Worm (Caenorhabditis elegans) whole organism, L3 larva: ENCODE measurements around the gene R13A1.3.

Experiments used
- R02D3.7 ChIP-seq: fragments of 150-350 bp; optimal IDR thresholded peaks from 2 replicates; lab custom pipeline; 2014; ENCODE audit warnings: missing biosample characterization, missing genetic modification characterization
- ama-1 ChIP-seq: fragments of 150-350 bp; optimal IDR thresholded peaks from 2 replicates; lab custom pipeline; 2018
- ceh-16 ChIP-seq: sonication (generic microtip); optimal IDR thresholded peaks from 2 replicates; lab custom pipeline; 2017; ENCODE audit warnings: missing biosample characterization, missing genetic modification characterization
- egl-5 ChIP-seq: fragments of 150-350 bp; optimal IDR thresholded peaks from 2 replicates; lab custom pipeline; 2017; ENCODE audit warnings: missing biosample characterization, missing genetic modification reagents, missing genetic modification characterization, inconsistent platforms
- elt-2 ChIP-seq: sonication (generic microtip); optimal IDR thresholded peaks from 2 replicates; lab custom pipeline; 2016; ENCODE audit warnings: missing genetic modification reagents, mild to moderate bottlenecking, missing genetic modification characterization, missing compliant biosample characterization
- lin-15B ChIP-seq: fragments of 150-350 bp; optimal IDR thresholded peaks from 2 replicates; lab custom pipeline; 2014; ENCODE audit warnings: missing biosample characterization, missing genetic modification characterization
- nhr-11 ChIP-seq: fragments of 150-350 bp; optimal IDR thresholded peaks from 2 replicates; lab custom pipeline; 2014; ENCODE audit warnings: missing biosample characterization, missing genetic modification characterization
- nhr-237 ChIP-seq: fragments of 150-350 bp; optimal IDR thresholded peaks from 2 replicates; lab custom pipeline; 2014; ENCODE audit warnings: missing biosample characterization, missing genetic modification characterization
- nhr-28 ChIP-seq: fragments of 150-350 bp; optimal IDR thresholded peaks from 2 replicates; lab custom pipeline; 2014; ENCODE audit warnings: missing biosample characterization, missing genetic modification characterization
- nhr-77 ChIP-seq: fragments of 150-350 bp; optimal IDR thresholded peaks from 2 replicates; lab custom pipeline; 2014; ENCODE audit warnings: missing biosample characterization, missing genetic modification characterization
- skn-1 ChIP-seq: fragments of 150-350 bp; optimal IDR thresholded peaks from 2 replicates; lab custom pipeline; 2014; ENCODE audit warnings: missing biosample characterization, missing genetic modification characterization
- snpc-4 ChIP-seq: fragments of 150-350 bp; optimal IDR thresholded peaks from 2 replicates; lab custom pipeline; 2014; ENCODE audit warnings: missing biosample characterization, missing genetic modification characterization

- TF ChIP-seq nhr-77 (no peak), skn-1 (no peak), egl-5 (tag; lab: Kevin White, UChicago) (no peak), nhr-28 (tag; lab: Kevin White, UChicago) (no peak), elt-2 (tag; lab: Kevin White, UChicago) (no peak), nhr-237 (tag; lab: Kevin White, UChicago) (no peak), ceh-16 (no peak), ama-1 (lab: Kevin White, UChicago) (no peak), lin-15B (tag; lab: Kevin White, UChicago) (no peak), nhr-11 (tag; lab: Kevin White, UChicago) (no peak), snpc-4 (tag; lab: Kevin White, UChicago) (no peak), R02D3.7 (no peak)
Measured at ce11 chrIV:7156356-7156755, 47.4 kb upstream of the R13A1.3 start, which contains the start of gene maph-9.
